Fruit fly (Drosophila melanogaster): ENCODE measurements around the gene CG3823.
A peak's percentile ranks its signal among the peaks of the same experiment; 100 is the strongest.

CG3823 gene

dm6 chrX:6351917-6352768 is 48.4 kb downstream of the CG3823 start (continued):
- TF ChIP-seq Ptx1 (GFP tag; IDR thresholded peaks at IDR 0.05) = no peak
- peak; percentile 45; the same call in 1 of the 2 replicates for TF ChIP-seq E2f1 (GFP tag; IDR thresholded peaks at IDR 0.05)
- TF ChIP-seq ems (GFP tag; optimal IDR thresholded peaks at IDR 0.05) = no peak
- TF ChIP-seq lilli (GFP tag; optimal IDR thresholded peaks at IDR 0.05) = peak; percentile 57
- no peak for TF ChIP-seq CG6654 (GFP tag; optimal IDR thresholded peaks at IDR 0.05)
- TF ChIP-seq Hmx (GFP tag; optimal IDR thresholded peaks at IDR 0.05) = no peak
- TF ChIP-seq phol (tag; optimal IDR thresholded peaks at IDR 0.05) = peak; percentile 47
- no peak for TF ChIP-seq Lim3 (GFP tag; IDR thresholded peaks at IDR 0.05)
- TF ChIP-seq CG11695 (GFP tag; IDR thresholded peaks at IDR 0.05) = 0 out of 3 replicates have a peak, but pooled peaks have one; percentile 7
- TF ChIP-seq crol (GFP tag; IDR thresholded peaks at IDR 0.05) = peak; percentile 53
- peak; percentile 57 for TF ChIP-seq ewg (GFP tag; optimal IDR thresholded peaks at IDR 0.05)
- peak; percentile 3 for TF ChIP-seq Abd-B (GFP tag; optimal IDR thresholded peaks at IDR 0.05)
- TF ChIP-seq CG18599 (GFP tag; optimal IDR thresholded peaks at IDR 0.05) = peak; percentile 56
- TF ChIP-seq CG15011 (GFP tag; optimal IDR thresholded peaks at IDR 0.05) = peak; percentile 10
- TF ChIP-seq nom (GFP tag; optimal IDR thresholded peaks at IDR 0.05) = peak; percentile 37
- peak; percentile 49 for TF ChIP-seq nmo (GFP tag; optimal IDR thresholded peaks at IDR 0.05)
- peak; percentile 98 for TF ChIP-seq CG18011 (GFP tag; optimal IDR thresholded peaks at IDR 0.05)
- TF ChIP-seq HLH54F (GFP tag; optimal IDR thresholded peaks at IDR 0.05) = peak; percentile 6
- peak; percentile 83 for TF ChIP-seq Dp (GFP tag; optimal IDR thresholded peaks at IDR 0.05)
- peak; percentile 84 for TF ChIP-seq CG9797 (GFP tag; optimal IDR thresholded peaks at IDR 0.05)
- TF ChIP-seq dm (GFP tag; optimal IDR thresholded peaks at IDR 0.05) = peak; percentile 52
- TF ChIP-seq pb (GFP tag; optimal IDR thresholded peaks at IDR 0.05) = no peak
- TF ChIP-seq hth (optimal IDR thresholded peaks at IDR 0.05) = no peak
- TF ChIP-seq her (GFP tag; optimal IDR thresholded peaks at IDR 0.05) = peak; percentile 39
- no peak for TF ChIP-seq CG7271 (tag; optimal IDR thresholded peaks at IDR 0.05)
- peak; percentile 90 for TF ChIP-seq CG17186 (GFP tag; optimal IDR thresholded peaks at IDR 0.05)
- TF ChIP-seq wor (GFP tag; IDR thresholded peaks at IDR 0.05) = no peak
- TF ChIP-seq gfzf (GFP tag; optimal IDR thresholded peaks at IDR 0.05) = peak; percentile 90
- TF ChIP-seq CG32532 (GFP tag; IDR thresholded peaks at IDR 0.05) = peak; percentile 56; the same call in 1 of the 2 replicates
- TF ChIP-seq TFAM (GFP tag; optimal IDR thresholded peaks at IDR 0.05) = no peak
- TF ChIP-seq CG6765 (GFP tag; optimal IDR thresholded peaks at IDR 0.05) = peak; percentile 15

- TF ChIP-seq da (GFP tag; optimal IDR thresholded peaks at IDR 0.05) (no peak), CG2120 (GFP tag; optimal IDR thresholded peaks at IDR 0.05) (no peak), cg (GFP tag; optimal IDR thresholded peaks at IDR 0.05) (peak; percentile 54), Usf (GFP tag; optimal IDR thresholded peaks at IDR 0.05) (no peak), az2 (GFP tag; optimal IDR thresholded peaks at IDR 0.05) (no peak), B-H1 (GFP tag; IDR thresholded peaks at IDR 0.05) (no peak), onecut (GFP tag; IDR thresholded peaks at IDR 0.05) (peak; percentile 87; the same call in 1 of the 2 replicates), trem (tag; optimal IDR thresholded peaks at IDR 0.05) (no peak), CHES-1-like (GFP tag; optimal IDR thresholded peaks at IDR 0.05) (no peak), Fer1 (GFP tag; optimal IDR thresholded peaks at IDR 0.05) (no peak), lbe (GFP tag; optimal IDR thresholded peaks at IDR 0.05) (peak; percentile 17), chinmo (GFP tag; IDR thresholded peaks at IDR 0.05; ENCODE audit: partially characterized antibody) (0 out of 4 replicates have a peak, but pooled peaks have one; percentile 41), nom (GFP tag; optimal IDR thresholded peaks at IDR 0.05) (no peak), sens (GFP tag) (peak; percentile 47), vfl (GFP tag; optimal IDR thresholded peaks at IDR 0.05) (peak; percentile 12), Asciz (GFP tag; optimal IDR thresholded peaks at IDR 0.05) (no peak), Ada2b (GFP tag; IDR thresholded peaks at IDR 0.05) (no peak), CG8290 (GFP tag; optimal IDR thresholded peaks at IDR 0.05) (no peak), CG8290 (tag; optimal IDR thresholded peaks at IDR 0.05) (peak in 1 of 2 experiments; percentile 42)
Observed at dm6 chrX:6352769-6353612, 49.2 kb downstream of the CG3823 start.

All from whole organism, embryonic.